Fruit fly (Drosophila melanogaster) whole organism, embryonic: ENCODE results near the gene arg.

Source experiments
- Atf6 ChIP-seq: fragments of 200-800 bp; sonication (Bioruptor generic); IDR thresholded peaks from 2 replicates; pipeline ENCODE4 v1.3.6; 2022; ENCODE audit warnings: missing biosample characterization, missing genetic modification characterization
- B-H1 ChIP-seq: fragments of 200-800 bp; sonication (Bioruptor generic); IDR thresholded peaks from 3 replicates; pipeline ENCODE4 v1.3.6; 2022; ENCODE audit warnings: missing biosample characterization, missing genetic modification characterization
- C15 ChIP-seq: fragments of 200-800 bp; sonication (Bioruptor generic); IDR thresholded peaks from 3 replicates; pipeline ENCODE4 v1.3.6; 2022; ENCODE audit warnings: missing biosample characterization, missing genetic modification characterization
- CG12744 ChIP-seq: fragments of 200-800 bp; sonication (Bioruptor generic); optimal IDR thresholded peaks from 2 replicates; lab custom pipeline; 2016; ENCODE audit warnings: missing biosample characterization, missing genetic modification characterization
- CG12769 ChIP-seq: fragments of 200-800 bp; sonication (Bioruptor generic); optimal IDR thresholded peaks from 2 replicates; lab custom pipeline; 2019; ENCODE audit warnings: missing biosample characterization, mild to moderate bottlenecking, missing genetic modification characterization, moderate library complexity
- CG13775 ChIP-seq: fragments of 200-800 bp; sonication (Bioruptor generic); optimal IDR thresholded peaks from 3 replicates; lab custom pipeline; 2017; ENCODE audit warnings: missing biosample characterization, mild to moderate bottlenecking, missing genetic modification characterization
- CG16815 ChIP-seq: fragments of 200-800 bp; sonication (Bioruptor generic); optimal IDR thresholded peaks from 3 replicates; lab custom pipeline; 2017; ENCODE audit warnings: missing biosample characterization, mild to moderate bottlenecking, missing genetic modification characterization
- CG17568 ChIP-seq: fragments of 200-800 bp; sonication (Bioruptor generic); optimal IDR thresholded peaks from 2 replicates; lab custom pipeline; 2018; ENCODE audit warnings: missing biosample characterization, mild to moderate bottlenecking, missing genetic modification characterization, moderate library complexity
- CG18011 ChIP-seq: fragments of 200-800 bp; sonication (Bioruptor generic); optimal IDR thresholded peaks from 2 replicates; lab custom pipeline; 2017; ENCODE audit warnings: missing biosample characterization, missing genetic modification characterization, mild to moderate bottlenecking, moderate library complexity, missing genotype
- CG18262 ChIP-seq: fragments of 200-800 bp; optimal IDR thresholded peaks from 3 replicates; lab custom pipeline; 2019; ENCODE audit warnings: missing biosample characterization, mild to moderate bottlenecking, missing genetic modification characterization, moderate library complexity
- CG2889 ChIP-seq: fragments of 200-800 bp; sonication (Bioruptor generic); IDR thresholded peaks from 3 replicates; pipeline ENCODE4 v1.3.6; 2022; ENCODE audit warnings: missing biosample characterization, missing genetic modification characterization
- CG3065 ChIP-seq: fragments of 200-800 bp; sonication (Bioruptor generic); optimal IDR thresholded peaks from 2 replicates; lab custom pipeline; 2016; ENCODE audit warnings: missing biosample characterization, missing genetic modification characterization
- CG4360 ChIP-seq: fragments of 200-800 bp; sonication (Bioruptor generic); IDR thresholded peaks from 2 replicates; pipeline ENCODE4 v1.3.6; 2022; ENCODE audit warnings: missing biosample characterization, missing genetic modification characterization
- CG6689 ChIP-seq: fragments of 200-800 bp; sonication (Bioruptor generic); IDR thresholded peaks from 2 replicates; pipeline ENCODE4 v1.3.6; 2022; ENCODE audit warnings: missing biosample characterization, missing genetic modification characterization
- CG7839 ChIP-seq: fragments of 200-800 bp; sonication (Bioruptor generic); optimal IDR thresholded peaks from 3 replicates; lab custom pipeline; 2018; ENCODE audit warnings: missing biosample characterization, mild to moderate bottlenecking, missing genetic modification characterization, moderate library complexity
- CG7963 ChIP-seq: fragments of 200-800 bp; sonication (Bioruptor generic); IDR thresholded peaks from 3 replicates; pipeline ENCODE4 v1.3.6; 2022; ENCODE audit warnings: missing biosample characterization, missing genetic modification characterization; ENCODE audit not compliant: partially characterized antibody
- CG8924 ChIP-seq: fragments of 200-800 bp; optimal IDR thresholded peaks from 3 replicates; lab custom pipeline; 2019; ENCODE audit warnings: missing biosample characterization, mild to moderate bottlenecking, missing genetic modification characterization, moderate library complexity
- CG8944 ChIP-seq: fragments of 200-800 bp; sonication (Bioruptor generic); optimal IDR thresholded peaks from 3 replicates; lab custom pipeline; 2016; ENCODE audit warnings: missing biosample characterization, missing genetic modification characterization
- Camta ChIP-seq: fragments of 200-800 bp; sonication (Bioruptor generic); optimal IDR thresholded peaks from 2 replicates; lab custom pipeline; 2016; ENCODE audit warnings: missing biosample characterization, missing genetic modification characterization
- CkIIα-i1 ChIP-seq: fragments of 200-800 bp; sonication (Bioruptor generic); IDR thresholded peaks from 2 replicates; pipeline ENCODE4 v1.3.6; 2022; ENCODE audit warnings: missing biosample characterization, missing genetic modification characterization
- D19B ChIP-seq: fragments of 200-800 bp; sonication (Bioruptor generic); optimal IDR thresholded peaks from 2 replicates; lab custom pipeline; 2017; ENCODE audit warnings: missing biosample characterization, mild to moderate bottlenecking, missing genetic modification characterization
- Doc3 ChIP-seq: fragments of 200-800 bp; sonication (Bioruptor generic); IDR thresholded peaks from 3 replicates; pipeline ENCODE4 v1.3.6; 2022; ENCODE audit warnings: missing biosample characterization, missing genetic modification characterization; ENCODE audit not compliant: partially characterized antibody
- Gsc ChIP-seq: fragments of 200-800 bp; sonication (Bioruptor generic); IDR thresholded peaks from 2 replicates; pipeline ENCODE4 v1.3.6; 2022; ENCODE audit warnings: missing biosample characterization, missing genetic modification characterization
- Gug ChIP-seq: fragments of 200-800 bp; sonication (Bioruptor generic); IDR thresholded peaks from 4 replicates; pipeline ENCODE4 v1.3.6; 2022; ENCODE audit warnings: missing biosample characterization, missing genetic modification characterization
- Hey ChIP-seq: fragments of 200-800 bp; sonication (Bioruptor generic); optimal IDR thresholded peaks from 3 replicates; lab custom pipeline; 2018; ENCODE audit warnings: missing biosample characterization, mild to moderate bottlenecking, missing genetic modification characterization
- Mad ChIP-seq: fragments of 200-800 bp; sonication (Bioruptor generic); optimal IDR thresholded peaks from 2 replicates; lab custom pipeline; 2016; ENCODE audit warnings: missing biosample characterization, missing genetic modification characterization
- Meics ChIP-seq: fragments of 200-800 bp; sonication (Bioruptor generic); optimal IDR thresholded peaks from 2 replicates; lab custom pipeline; 2017; ENCODE audit warnings: missing biosample characterization, mild to moderate bottlenecking, missing genetic modification characterization
- Nf-YC ChIP-seq: fragments of 200-800 bp; optimal IDR thresholded peaks from 3 replicates; lab custom pipeline; 2019; ENCODE audit warnings: missing biosample characterization, mild to moderate bottlenecking, missing genetic modification characterization, moderate library complexity
- Oli ChIP-seq: fragments of 200-800 bp; sonication (Bioruptor generic); optimal IDR thresholded peaks from 2 replicates; lab custom pipeline; 2018; ENCODE audit warnings: missing biosample characterization, mild to moderate bottlenecking, missing genetic modification characterization, moderate library complexity
- Side ChIP-seq: fragments of 200-800 bp; sonication (Bioruptor generic); optimal IDR thresholded peaks from 2 replicates; lab custom pipeline; 2016; ENCODE audit warnings: missing biosample characterization, missing genetic modification characterization
- Trl ChIP-seq, 3 experiments: fragments of >200 bp in 2 of 3; fragments of 200-800 bp in 1 of 3; sonication (Bioruptor generic) in 1 of 3; optimal IDR thresholded peaks; 2 replicates in 1 of 3; 3 replicates in 2 of 3; lab custom pipeline; 2016 to 2017; ENCODE audit warnings: missing biosample characterization in 1 of 3, missing genetic modification characterization in 1 of 3
- cato ChIP-seq: fragments of 200-800 bp; sonication (Bioruptor generic); optimal IDR thresholded peaks from 2 replicates; lab custom pipeline; 2016; ENCODE audit warnings: missing biosample characterization, missing genetic modification characterization, borderline replicate concordance
- dysf ChIP-seq: fragments of 200-800 bp; sonication (Bioruptor generic); IDR thresholded peaks from 3 replicates; pipeline ENCODE4 v1.3.6; 2022; ENCODE audit warnings: missing biosample characterization, missing genetic modification characterization
- ewg ChIP-seq: fragments of 200-800 bp; sonication (Bioruptor generic); optimal IDR thresholded peaks from 3 replicates; lab custom pipeline; 2017; ENCODE audit warnings: mild to moderate bottlenecking, missing biosample characterization, missing genetic modification reagents, missing genetic modification characterization
- ftz-f1 ChIP-seq: fragments of 200-800 bp; sonication (Bioruptor generic); optimal IDR thresholded peaks from 2 replicates; lab custom pipeline; 2016; ENCODE audit warnings: missing biosample characterization, missing genetic modification characterization
- grau ChIP-seq: fragments of 200-800 bp; optimal IDR thresholded peaks from 3 replicates; lab custom pipeline; 2019; ENCODE audit warnings: missing biosample characterization, mild to moderate bottlenecking, missing genetic modification characterization, moderate library complexity
- lab ChIP-seq: fragments of 200-800 bp; sonication (Bioruptor generic); optimal IDR thresholded peaks from 3 replicates; lab custom pipeline; 2017; ENCODE audit warnings: missing biosample characterization, missing genetic modification characterization, mild to moderate bottlenecking, moderate library complexity, missing genetic modification reagents
- mam ChIP-seq: fragments of 200-800 bp; sonication (Bioruptor generic); optimal IDR thresholded peaks from 3 replicates; lab custom pipeline; 2016; ENCODE audit warnings: missing biosample characterization, missing genetic modification characterization
- nmo ChIP-seq: fragments of 200-800 bp; sonication (Bioruptor generic); optimal IDR thresholded peaks from 2 replicates; lab custom pipeline; 2018; ENCODE audit warnings: missing biosample characterization, mild to moderate bottlenecking, missing genetic modification characterization, moderate library complexity
- pan ChIP-seq, 4 experiments: fragments of >200 bp in 3 of 4; fragments of 200-800 bp in 1 of 4; sonication (Bioruptor generic) in 1 of 4; optimal IDR thresholded peaks in 3 of 4; IDR thresholded peaks in 1 of 4; 2 replicates each; pipeline versions ENCODE4 v1.3.6 to Lab custom; 2017 to 2022; ENCODE audit warnings: missing biosample characterization in 2 of 4, missing genetic modification characterization in 2 of 4, mixed read lengths in 1 of 4
- phol ChIP-seq: fragments of 200-800 bp; sonication (Bioruptor generic); optimal IDR thresholded peaks from 3 replicates; lab custom pipeline; 2018; ENCODE audit warnings: missing biosample characterization, mild to moderate bottlenecking, missing genetic modification characterization, moderate library complexity
- schlank ChIP-seq: fragments of 200-800 bp; sonication (Bioruptor generic); optimal IDR thresholded peaks from 2 replicates; lab custom pipeline; 2018; ENCODE audit warnings: missing biosample characterization, mild to moderate bottlenecking, missing genetic modification characterization
- sd ChIP-seq: fragments of 200-800 bp; sonication (Bioruptor generic); optimal IDR thresholded peaks from 3 replicates; lab custom pipeline; 2018; ENCODE audit warnings: missing biosample characterization, mild to moderate bottlenecking, missing genetic modification characterization, moderate library complexity
- stwl ChIP-seq: fragments of 200-800 bp; sonication (Bioruptor generic); optimal IDR thresholded peaks from 3 replicates; lab custom pipeline; 2018; ENCODE audit warnings: missing biosample characterization, mild to moderate bottlenecking, missing genetic modification characterization, moderate library complexity
- tll ChIP-seq, 2 experiments: fragments of 200-800 bp in 1 of 2; fragments of >200 bp in 1 of 2; sonication (Bioruptor generic) in 1 of 2; optimal IDR thresholded peaks; 2 replicates each; lab custom pipeline; 2017 to 2019; ENCODE audit warnings: missing biosample characterization in 2 of 2, missing genetic modification characterization in 2 of 2, mild to moderate bottlenecking in 1 of 2, moderate library complexity in 1 of 2
- tna ChIP-seq: fragments of 200-800 bp; sonication (Bioruptor generic); IDR thresholded peaks from 2 replicates; pipeline ENCODE4 v1.3.6; 2022; ENCODE audit warnings: missing biosample characterization, missing genetic modification characterization; ENCODE audit not compliant: partially characterized antibody
- vnd ChIP-seq: fragments of 200-800 bp; sonication (Bioruptor generic); IDR thresholded peaks from 3 replicates; pipeline ENCODE4 v1.3.6; 2022; ENCODE audit warnings: missing biosample characterization, missing genetic modification characterization; ENCODE audit not compliant: partially characterized antibody

arg gene

dm6 chrX:522357-523043, 13.3 kb downstream of the arg start (continued):
- no peak for TF ChIP-seq D19B (GFP tag; lab: Kevin White, UChicago)
- TF ChIP-seq Mad (GFP tag; lab: Kevin White, UChicago) = peak; percentile 79
- TF ChIP-seq sd (tag; lab: Kevin White, UChicago) = peak; percentile 85
- peak; percentile 62; the same call in 2 of the 3 replicates for TF ChIP-seq B-H1 (GFP tag; lab: Robert Waterston, UW)
- no peak for TF ChIP-seq CG7963
- peak; percentile 82 to 90 for TF ChIP-seq Trl (optimal IDR thresholded peaks at IDR 0.05; lab: Kevin White, UChicago)
- TF ChIP-seq Trl (GFP tag; optimal IDR thresholded peaks at IDR 0.05; lab: Kevin White, UChicago) = peak; percentile 93
- peak; percentile 84 for TF ChIP-seq CG8944
- TF ChIP-seq CG17568 = peak; percentile 65
- peak; percentile 97 for TF ChIP-seq CG12769
- no peak; the same call in 2 of the 3 replicates for TF ChIP-seq CG2889 (GFP tag; lab: Robert Waterston, UW)
- peak; percentile 74 for TF ChIP-seq Hey (tag; lab: Kevin White, UChicago)
- no peak for TF ChIP-seq vnd
- peak; percentile 92 for TF ChIP-seq Side (GFP tag; lab: Kevin White, UChicago)
- TF ChIP-seq Nf-YC (tag; lab: Kevin White, UChicago) = peak; percentile 76
- TF ChIP-seq CG18262 (tag; lab: Kevin White, UChicago) = peak; percentile 50
- peak; percentile 40 for TF ChIP-seq CG13775 (GFP tag; lab: Kevin White, UChicago)
- TF ChIP-seq CG16815 (GFP tag; lab: Kevin White, UChicago) = peak; percentile 64
- TF ChIP-seq mam (GFP tag; lab: Kevin White, UChicago) = peak; percentile 94
- peak; percentile 40 for TF ChIP-seq nmo (GFP tag; lab: Kevin White, UChicago)
- TF ChIP-seq Camta (GFP tag; lab: Kevin White, UChicago) = peak; percentile 64
- peak; percentile 80 for TF ChIP-seq grau
- peak; percentile 94 for TF ChIP-seq lab (GFP tag; lab: Kevin White, UChicago)
- peak; percentile 53; the same call in 1 of the 2 replicates for TF ChIP-seq CG6689
- TF ChIP-seq Meics (GFP tag; lab: Kevin White, UChicago) = peak; percentile 87
- TF ChIP-seq phol (tag; lab: Kevin White, UChicago) = peak; percentile 33
- TF ChIP-seq Oli (tag; lab: Kevin White, UChicago) = peak; percentile 52
- 0 out of 2 replicates have a peak, but pooled peaks have one; percentile 43 for TF ChIP-seq tna (GFP tag; lab: Robert Waterston, UW)
- TF ChIP-seq Gsc (GFP tag; lab: Robert Waterston, UW) = no peak
- no peak for TF ChIP-seq tll (GFP tag; optimal IDR thresholded peaks at IDR 0.05; lab: Kevin White, UChicago)
- peak; percentile 78 for TF ChIP-seq CG8924 (tag; lab: Kevin White, UChicago)
- TF ChIP-seq CG4360 (GFP tag; lab: Robert Waterston, UW) = peak; percentile 61
- no peak for TF ChIP-seq Doc3
- peak; percentile 8 for TF ChIP-seq CG3065 (GFP tag; lab: Kevin White, UChicago)
- no peak for TF ChIP-seq CkIIα-i1
- TF ChIP-seq Atf6 (GFP tag; lab: Robert Waterston, UW) = peak; percentile 84
- peak; percentile 88 for TF ChIP-seq schlank (tag; lab: Kevin White, UChicago)
- TF ChIP-seq pan (optimal IDR thresholded peaks at IDR 0.05; lab: Kevin White, UChicago) = no peak
- TF ChIP-seq pan (GFP tag; optimal IDR thresholded peaks at IDR 0.05 in 1 of 2, IDR thresholded peaks at IDR 0.05 in 1 of 2) = peak in 1 of 2 experiments; percentile 89
- TF ChIP-seq CG18011 (GFP tag; lab: Kevin White, UChicago) = peak; percentile 61
- TF ChIP-seq ftz-f1 (GFP tag; lab: Kevin White, UChicago) = peak; percentile 70
- TF ChIP-seq CG7839 = peak; percentile 73
- TF ChIP-seq stwl (tag; lab: Kevin White, UChicago) = no peak
- peak; percentile 88 for TF ChIP-seq dysf (GFP tag; lab: Robert Waterston, UW)
- peak; percentile 71 for TF ChIP-seq CG12744 (GFP tag; lab: Kevin White, UChicago)
- TF ChIP-seq ewg (GFP tag; lab: Kevin White, UChicago) = peak; percentile 66
- TF ChIP-seq Gug = peak; percentile 96
- TF ChIP-seq cato = peak; percentile 48
- peak; percentile 27; the same call in 1 of the 3 replicates for TF ChIP-seq C15 (GFP tag; lab: Robert Waterston, UW)
